Worm (Caenorhabditis elegans) whole organism, L4 larva: ENCODE results near the gene F38B6.2.

ENCODE experiments used
- D1046.2 ChIP-seq: fragments of 200-800 bp; sonication (Bioruptor generic); IDR thresholded peaks from 2 replicates; pipeline ENCODE4 v1.3.6; 2022; ENCODE audit warnings: missing genetic modification characterization, missing compliant biosample characterization
- F10B5.3 ChIP-seq: sonication (generic microtip); optimal IDR thresholded peaks from 2 replicates; lab custom pipeline; 2016; ENCODE audit warnings: mild to moderate bottlenecking, missing genetic modification characterization, missing compliant biosample characterization
- T26A8.4 ChIP-seq: fragments of 200-800 bp; sonication (Bioruptor generic); IDR thresholded peaks from 2 replicates; pipeline ENCODE4 v1.3.6; 2022; ENCODE audit warnings: missing genetic modification characterization, missing compliant biosample characterization
- Y5F2A.4 ChIP-seq: fragments of 200-800 bp; sonication (Bioruptor generic); optimal IDR thresholded peaks from 2 replicates; lab custom pipeline; 2018; ENCODE audit warnings: mild to moderate bottlenecking, missing genetic modification characterization, missing compliant biosample characterization
- Y75B8A.6 ChIP-seq: fragments of 200-800 bp; sonication (Bioruptor generic); IDR thresholded peaks from 2 replicates; pipeline ENCODE4 v1.3.6; 2022; ENCODE audit warnings: missing genetic modification reagents, missing genetic modification characterization, missing compliant biosample characterization
- ZK337.2 ChIP-seq: fragments of 200-800 bp; sonication (Bioruptor generic); IDR thresholded peaks from 2 replicates; pipeline ENCODE4 v1.3.6; 2022; ENCODE audit warnings: missing genetic modification reagents, missing genetic modification characterization, missing compliant biosample characterization
- aha-1 ChIP-seq: fragments of 150-350 bp; peaks from one replicate; lab custom pipeline; 2014; ENCODE audit warnings: missing biosample characterization, missing genetic modification characterization
- attf-4 ChIP-seq: sonication (generic microtip); optimal IDR thresholded peaks from 3 replicates; lab custom pipeline; 2017; ENCODE audit warnings: missing biosample characterization, missing genetic modification characterization
- ceh-20 ChIP-seq: fragments of 200-800 bp; sonication (Bioruptor generic); IDR thresholded peaks from 2 replicates; pipeline ENCODE4 v1.3.6; 2022; ENCODE audit warnings: missing genetic modification reagents, missing genetic modification characterization, missing compliant biosample characterization
- ces-1 ChIP-seq: fragments of 150-350 bp; sonication (generic microtip); optimal IDR thresholded peaks from 4 replicates; lab custom pipeline; 2014; ENCODE audit warnings: missing biosample characterization, missing genetic modification reagents, missing genetic modification characterization
- cey-2 ChIP-seq: sonication (generic microtip); optimal IDR thresholded peaks from 3 replicates; lab custom pipeline; 2017; ENCODE audit warnings: missing genetic modification characterization, mild to moderate bottlenecking, missing compliant biosample characterization, antibody characterized with exemption, borderline replicate concordance; ENCODE audit not compliant: insufficient read depth
- ctbp-1 ChIP-seq: fragments of 200-800 bp; sonication (Bioruptor generic); IDR thresholded peaks from 2 replicates; pipeline ENCODE4 v1.3.6; 2022; ENCODE audit warnings: missing genetic modification reagents, missing genetic modification characterization, missing compliant biosample characterization
- daf-16 ChIP-seq, 3 experiments: sonication (generic microtip); optimal IDR thresholded peaks; 2 replicates each; lab custom pipeline; 2016 to 2017; ENCODE audit warnings: missing genetic modification characterization in 3 of 3, missing genetic modification reagents in 3 of 3, mild to moderate bottlenecking in 2 of 3, missing compliant biosample characterization in 2 of 3, missing biosample characterization in 1 of 3, moderate library complexity in 1 of 3
- dmd-6 ChIP-seq: fragments of 200-800 bp; sonication (Bioruptor generic); IDR thresholded peaks from 2 replicates; pipeline ENCODE4 v1.3.6; 2022; ENCODE audit warnings: missing genetic modification reagents, missing genetic modification characterization, missing compliant biosample characterization
- duxl-1 ChIP-seq: sonication (generic microtip); optimal IDR thresholded peaks from 2 replicates; lab custom pipeline; 2016; ENCODE audit warnings: mild to moderate bottlenecking, missing genetic modification characterization, moderate library complexity, missing compliant biosample characterization; ENCODE audit not compliant: poor library complexity
- dve-1 ChIP-seq: sonication (generic microtip); optimal IDR thresholded peaks from 2 replicates; lab custom pipeline; 2017; ENCODE audit warnings: antibody characterized with exemption, mild to moderate bottlenecking, missing genetic modification characterization, missing compliant biosample characterization; ENCODE audit not compliant: insufficient read depth
- egl-43 ChIP-seq: fragments of 200-800 bp; sonication (Bioruptor generic); IDR thresholded peaks from 2 replicates; pipeline ENCODE4 v1.3.6; 2022; ENCODE audit warnings: missing genetic modification reagents, missing genetic modification characterization, missing compliant biosample characterization
- fkh-10 ChIP-seq: fragments of 150-350 bp; optimal IDR thresholded peaks from 2 replicates; lab custom pipeline; 2014; ENCODE audit warnings: missing biosample characterization, missing genetic modification reagents, missing genetic modification characterization
- fos-1 ChIP-seq: fragments of 150-350 bp; optimal IDR thresholded peaks from 2 replicates; lab custom pipeline; 2014; ENCODE audit warnings: missing biosample characterization, missing genetic modification characterization
- gei-8 ChIP-seq: fragments of 200-800 bp; sonication (Bioruptor generic); optimal IDR thresholded peaks from 2 replicates; lab custom pipeline; 2018; ENCODE audit warnings: mild to moderate bottlenecking, missing genetic modification characterization, missing compliant biosample characterization
- hlh-11 ChIP-seq: fragments of 200-800 bp; sonication (Bioruptor generic); optimal IDR thresholded peaks from 2 replicates; lab custom pipeline; 2018; ENCODE audit warnings: mild to moderate bottlenecking, missing genetic modification characterization, missing compliant biosample characterization
- lim-7 ChIP-seq: fragments of 200-800 bp; sonication (Bioruptor generic); IDR thresholded peaks from 2 replicates; pipeline ENCODE4 v1.3.6; 2022; ENCODE audit warnings: missing genetic modification characterization, missing compliant biosample characterization
- lin-1 ChIP-seq: fragments of 200-800 bp; sonication (Bioruptor generic); IDR thresholded peaks from 2 replicates; pipeline ENCODE4 v1.3.6; 2022; ENCODE audit warnings: missing genetic modification reagents, missing genetic modification characterization, missing compliant biosample characterization
- lin-15B ChIP-seq: fragments of 150-350 bp; sonication (generic microtip); optimal IDR thresholded peaks from 3 replicates; lab custom pipeline; 2014; ENCODE audit warnings: missing biosample characterization, missing genetic modification characterization
- lin-29 ChIP-seq: fragments of 200-800 bp; sonication (Bioruptor generic); IDR thresholded peaks from 2 replicates; pipeline ENCODE4 v1.3.6; 2022; ENCODE audit warnings: missing genetic modification reagents, missing genetic modification characterization, missing compliant biosample characterization
- lin-39 ChIP-seq: fragments of 150-350 bp; optimal IDR thresholded peaks from 2 replicates; lab custom pipeline; 2014; ENCODE audit warnings: missing biosample characterization, missing genetic modification reagents, missing genetic modification characterization
- lsy-2 ChIP-seq, 2 experiments: fragments of 150-350 bp in 1 of 2; sonication (generic microtip) in 1 of 2; optimal IDR thresholded peaks; 2 replicates each; lab custom pipeline; 2014 to 2017; ENCODE audit warnings: missing biosample characterization in 2 of 2, missing genetic modification characterization in 2 of 2
- madf-5 ChIP-seq, 2 experiments: fragments of 200-800 bp; sonication (Bioruptor generic); IDR thresholded peaks; 2 replicates each; pipeline ENCODE4 v1.3.6; 2022; ENCODE audit warnings: missing compliant biosample characterization in 2 of 2, missing genetic modification characterization in 2 of 2
- mdt-29 ChIP-seq: fragments of 200-800 bp; sonication (Bioruptor generic); IDR thresholded peaks from 2 replicates; pipeline ENCODE4 v1.3.6; 2022; ENCODE audit warnings: missing genetic modification reagents, missing genetic modification characterization, missing compliant biosample characterization
- mep-1 ChIP-seq: fragments of 150-350 bp; sonication (generic microtip); optimal IDR thresholded peaks from 3 replicates; lab custom pipeline; 2014; ENCODE audit warnings: missing biosample characterization, missing genetic modification characterization
- mes-2 ChIP-seq: sonication (generic microtip); optimal IDR thresholded peaks from 2 replicates; lab custom pipeline; 2016; ENCODE audit warnings: missing genotype, mild to moderate bottlenecking, missing genetic modification characterization, missing compliant biosample characterization; ENCODE audit not compliant: poor library complexity, severe bottlenecking
- mxl-3 ChIP-seq: fragments of 200-800 bp; sonication (Bioruptor generic); optimal IDR thresholded peaks from 2 replicates; lab custom pipeline; 2018; ENCODE audit warnings: mild to moderate bottlenecking, missing genetic modification characterization, missing compliant biosample characterization
- nhr-10 ChIP-seq: fragments of 150-350 bp; optimal IDR thresholded peaks from 2 replicates; lab custom pipeline; 2014; ENCODE audit warnings: missing biosample characterization, missing genetic modification characterization
- nhr-102 ChIP-seq: sonication (generic microtip); optimal IDR thresholded peaks from 2 replicates; lab custom pipeline; 2016; ENCODE audit warnings: mild to moderate bottlenecking, missing genetic modification characterization, moderate library complexity, missing compliant biosample characterization
- nhr-11 ChIP-seq: fragments of 150-350 bp; optimal IDR thresholded peaks from 2 replicates; lab custom pipeline; 2014; ENCODE audit warnings: missing biosample characterization, missing genetic modification characterization
- nhr-111 ChIP-seq: fragments of 200-800 bp; sonication (Bioruptor generic); optimal IDR thresholded peaks from 2 replicates; lab custom pipeline; 2018; ENCODE audit warnings: mild to moderate bottlenecking, missing genetic modification characterization, missing compliant biosample characterization
- nhr-237 ChIP-seq: sonication (generic microtip); optimal IDR thresholded peaks from 2 replicates; lab custom pipeline; 2017; ENCODE audit warnings: missing biosample characterization, missing genetic modification characterization
- nhr-28 ChIP-seq: fragments of 150-350 bp; optimal IDR thresholded peaks from 2 replicates; lab custom pipeline; 2014; ENCODE audit warnings: missing biosample characterization, missing genetic modification characterization
- nhr-48 ChIP-seq: sonication (generic microtip); optimal IDR thresholded peaks from 2 replicates; lab custom pipeline; 2016; ENCODE audit warnings: mild to moderate bottlenecking, missing genetic modification characterization, missing compliant biosample characterization
- pqm-1 ChIP-seq: sonication (generic microtip); optimal IDR thresholded peaks from 2 replicates; lab custom pipeline; 2017; ENCODE audit warnings: missing biosample characterization, missing genetic modification characterization
- rbr-2 ChIP-seq: sonication (generic microtip); optimal IDR thresholded peaks from 2 replicates; lab custom pipeline; 2016; ENCODE audit warnings: missing genotype, missing genetic modification characterization, missing compliant biosample characterization
- sdz-12 ChIP-seq: fragments of 200-800 bp; sonication (Bioruptor generic); optimal IDR thresholded peaks from 2 replicates; lab custom pipeline; 2018; ENCODE audit warnings: mild to moderate bottlenecking, missing genetic modification characterization, missing compliant biosample characterization
- set-16 ChIP-seq: fragments of 200-800 bp; sonication (Bioruptor generic); IDR thresholded peaks from 2 replicates; pipeline ENCODE4 v1.3.6; 2022; ENCODE audit warnings: missing genetic modification reagents, missing genetic modification characterization, missing compliant biosample characterization
- skn-1 ChIP-seq: fragments of 150-350 bp; optimal IDR thresholded peaks from 2 replicates; lab custom pipeline; 2014; ENCODE audit warnings: missing biosample characterization, missing genetic modification characterization
- spr-3 ChIP-seq: fragments of 200-800 bp; sonication (Bioruptor generic); optimal IDR thresholded peaks from 2 replicates; lab custom pipeline; 2018; ENCODE audit warnings: mild to moderate bottlenecking, missing genetic modification characterization, missing compliant biosample characterization
- tag-97 ChIP-seq: fragments of 200-800 bp; sonication (Bioruptor generic); IDR thresholded peaks from 2 replicates; pipeline ENCODE4 v1.3.6; 2022; ENCODE audit warnings: missing genetic modification characterization, missing compliant biosample characterization
- unc-62 ChIP-seq, 3 experiments: fragments of 150-350 bp in 1 of 3; sonication (generic microtip); optimal IDR thresholded peaks in 2 of 3; peaks in 1 of 3; 1 replicate in 1 of 3; 2 replicates in 2 of 3; lab custom pipeline; 2014 to 2017; ENCODE audit warnings: missing biosample characterization in 3 of 3, missing genetic modification characterization in 3 of 3, missing genetic modification reagents in 3 of 3, missing genotype in 1 of 3
- zag-1 ChIP-seq: fragments of 150-350 bp; optimal IDR thresholded peaks from 2 replicates; lab custom pipeline; 2014; ENCODE audit warnings: missing biosample characterization, missing genetic modification characterization
- zfp-2 ChIP-seq: sonication (generic microtip); optimal IDR thresholded peaks from 2 replicates; lab custom pipeline; 2016; ENCODE audit warnings: mild to moderate bottlenecking, missing genetic modification characterization, missing compliant biosample characterization
- ztf-7 ChIP-seq: fragments of 150-350 bp; optimal IDR thresholded peaks from 2 replicates; lab custom pipeline; 2014; ENCODE audit warnings: missing biosample characterization, missing genetic modification characterization

Gene F38B6.2

DNA sequence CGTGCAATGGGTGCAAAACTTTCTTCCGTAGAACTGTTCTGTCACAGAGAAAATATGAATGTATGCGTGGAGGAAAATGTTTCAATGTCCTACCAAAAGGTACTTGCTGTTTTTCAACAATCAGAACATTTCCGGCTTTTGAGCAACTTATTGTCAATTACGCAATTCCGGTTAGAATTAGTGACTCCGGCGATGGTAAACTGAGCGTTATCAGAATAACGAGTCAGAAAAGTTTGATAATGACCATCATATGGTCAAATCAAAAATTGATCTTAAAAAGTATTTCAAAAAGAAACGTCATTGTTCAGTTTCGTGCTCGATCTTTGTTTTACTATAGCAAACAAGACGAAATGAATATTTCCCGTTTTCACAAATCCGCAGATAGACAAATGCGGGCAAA, 41.6 kb upstream of the F38B6.2 start (continued):
- TF ChIP-seq lim-7 (GFP tag; lab: Robert Waterston, UW) (no peak), zag-1 (no peak), ztf-7 (tag; lab: Kevin White, UChicago) (no peak), nhr-28 (tag; lab: Kevin White, UChicago) (peak; percentile 4), nhr-48 (tag; lab: Kevin White, UChicago) (no peak), D1046.2 (GFP tag; lab: Robert Waterston, UW) (no peak), nhr-10 (tag; lab: Kevin White, UChicago) (no peak), pqm-1 (tag; lab: Kevin White, UChicago) (peak; percentile 55), nhr-237 (tag; lab: Kevin White, UChicago) (no peak), dve-1 (tag; lab: Kevin White, UChicago) (no peak), lin-29 (GFP tag; lab: Robert Waterston, UW) (no peak), cey-2 (no peak), unc-62 (GFP tag; optimal IDR thresholded peaks at IDR 0.05 in 1 of 2; lab: Kevin White, UChicago) (peak in 1 of 2 experiments; percentile 44), unc-62 (tag; optimal IDR thresholded peaks at IDR 0.05; lab: Kevin White, UChicago) (no peak), Y75B8A.6 (GFP tag; lab: Robert Waterston, UW) (no peak), ZK337.2 (no peak), madf-5 (GFP tag; IDR thresholded peaks at IDR 0.05; lab: Robert Waterston, UW) (no peak), mes-2 (tag; lab: Kevin White, UChicago) (no peak), fos-1 (tag; lab: Kevin White, UChicago) (no peak), ceh-20 (no peak)
- TF ChIP-seq, all 104 proteins: peak for 5

DNA sequence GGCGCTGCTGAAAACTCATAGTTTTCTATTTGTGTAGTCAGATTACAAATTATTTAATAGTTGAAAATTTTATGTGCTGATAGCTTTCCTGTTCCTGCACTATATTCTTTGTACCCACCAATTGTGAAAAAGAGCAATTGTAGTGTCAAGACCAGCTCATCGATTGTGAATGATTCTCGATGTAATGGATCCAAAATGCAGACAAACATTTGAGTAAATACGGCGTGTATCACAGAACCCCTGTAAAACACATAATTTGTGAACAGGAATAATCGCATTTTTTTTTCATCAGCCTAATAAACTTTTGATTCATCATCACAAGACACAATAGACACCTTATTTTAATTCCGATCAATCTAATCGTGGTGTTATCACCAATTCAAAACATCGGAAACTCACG, 36.1 kb upstream of the F38B6.2 start:
- TF ChIP-seq tag-97 (GFP tag; lab: Robert Waterston, UW), result no peak
- no peak for TF ChIP-seq ces-1 (GFP tag; lab: Kevin White, UChicago)
- TF ChIP-seq gei-8, result no peak
- TF ChIP-seq lin-29 (GFP tag; lab: Robert Waterston, UW), result no peak
- no peak for TF ChIP-seq set-16 (GFP tag; lab: Robert Waterston, UW)
- no peak for TF ChIP-seq daf-16 (GFP tag; optimal IDR thresholded peaks at IDR 0.05; lab: Kevin White, UChicago)
- peak; percentile 34 for TF ChIP-seq daf-16 (tag; optimal IDR thresholded peaks at IDR 0.05; lab: Kevin White, UChicago)
- peak; percentile 60 for TF ChIP-seq aha-1
- no peak for TF ChIP-seq lim-7 (GFP tag; lab: Robert Waterston, UW)
- TF ChIP-seq duxl-1 (tag; lab: Kevin White, UChicago), result no peak
- TF ChIP-seq egl-43, result no peak
- no peak for TF ChIP-seq ctbp-1 (GFP tag; lab: Robert Waterston, UW)
- TF ChIP-seq dve-1 (tag; lab: Kevin White, UChicago), result no peak
- TF ChIP-seq mes-2 (tag; lab: Kevin White, UChicago), result no peak
- peak; percentile 17 for TF ChIP-seq hlh-11 (tag; lab: Kevin White, UChicago)
- TF ChIP-seq spr-3 (GFP tag; lab: Kevin White, UChicago), result no peak
- TF ChIP-seq skn-1 (tag; lab: Kevin White, UChicago), result no peak
- no peak for TF ChIP-seq mep-1 (tag; lab: Kevin White, UChicago)
- TF ChIP-seq fkh-10 (GFP tag; lab: Kevin White, UChicago), result no peak
- no peak for TF ChIP-seq nhr-102 (tag; lab: Kevin White, UChicago)
- TF ChIP-seq lsy-2 (tag; optimal IDR thresholded peaks at IDR 0.05; lab: Kevin White, UChicago), result no peak
- TF ChIP-seq lin-15B (tag; lab: Kevin White, UChicago), result no peak
- no peak for TF ChIP-seq rbr-2 (tag; lab: Kevin White, UChicago)
- no peak for TF ChIP-seq mdt-29 (GFP tag; lab: Robert Waterston, UW)
- TF ChIP-seq sdz-12 (GFP tag; lab: Kevin White, UChicago), result no peak
- no peak for TF ChIP-seq attf-4 (tag; lab: Kevin White, UChicago)
- TF ChIP-seq Y5F2A.4 (GFP tag; lab: Kevin White, UChicago), result no peak
- peak; percentile 42; the same call in 1 of the 2 replicates for TF ChIP-seq dmd-6 (GFP tag; lab: Robert Waterston, UW)
- TF ChIP-seq zfp-2 (tag; lab: Kevin White, UChicago), result no peak
- no peak for TF ChIP-seq F10B5.3
- peak; percentile 42; the same call in 1 of the 2 replicates for TF ChIP-seq lin-1 (GFP tag; lab: Robert Waterston, UW)
- TF ChIP-seq nhr-111, result no peak
- no peak for TF ChIP-seq T26A8.4
- no peak for TF ChIP-seq lin-39 (tag; lab: Kevin White, UChicago)
- no peak for TF ChIP-seq mxl-3 (GFP tag; lab: Kevin White, UChicago)
- TF ChIP-seq nhr-11 (tag; lab: Kevin White, UChicago), result no peak
